Fruit fly (Drosophila melanogaster) whole organism, embryonic: ENCODE results near the gene CG43163.

ENCODE experiments used
- ATbp ChIP-seq: fragments of 200-800 bp; sonication (Bioruptor generic); optimal IDR thresholded peaks from 2 replicates; lab custom pipeline; 2017; ENCODE audit warnings: missing biosample characterization, mild to moderate bottlenecking, missing genetic modification characterization, missing genetic modification reagents
- Aef1 ChIP-seq: fragments of 200-800 bp; sonication (Bioruptor generic); IDR thresholded peaks from 3 replicates; pipeline ENCODE4 v1.3.6; 2022; ENCODE audit warnings: missing biosample characterization, missing genetic modification characterization
- Awh ChIP-seq: fragments of 200-800 bp; sonication (Bioruptor generic); IDR thresholded peaks from 2 replicates; pipeline ENCODE4, ENCODE4 v1.3.6; 2022; ENCODE audit warnings: missing biosample characterization, missing genetic modification characterization
- B-H1 ChIP-seq: fragments of 200-800 bp; sonication (Bioruptor generic); IDR thresholded peaks from 3 replicates; pipeline ENCODE4 v1.3.6; 2022; ENCODE audit warnings: missing biosample characterization, missing genetic modification characterization
- B-H2 ChIP-seq: fragments of 200-800 bp; sonication (Bioruptor generic); optimal IDR thresholded peaks from 2 replicates; lab custom pipeline; 2018; ENCODE audit warnings: missing biosample characterization, mild to moderate bottlenecking, missing genetic modification characterization
- Bdp1 ChIP-seq: fragments of 200-800 bp; sonication (Bioruptor generic); optimal IDR thresholded peaks from 3 replicates; lab custom pipeline; 2016; ENCODE audit warnings: missing biosample characterization, missing genetic modification characterization
- CG11695 ChIP-seq: fragments of 200-800 bp; sonication (Bioruptor generic); IDR thresholded peaks from 3 replicates; pipeline ENCODE4 v1.3.6; 2022; ENCODE audit warnings: missing biosample characterization, missing genetic modification characterization
- CG14050 ChIP-seq: fragments of 200-800 bp; sonication (Bioruptor generic); IDR thresholded peaks from 3 replicates; pipeline ENCODE4 v1.3.6; 2022; ENCODE audit warnings: missing biosample characterization, missing genetic modification characterization
- CG1603 ChIP-seq: fragments of 200-800 bp; sonication (Bioruptor generic); optimal IDR thresholded peaks from 2 replicates; lab custom pipeline; 2019; ENCODE audit warnings: missing biosample characterization, mild to moderate bottlenecking, missing genetic modification characterization, moderate library complexity
- CG16779 ChIP-seq: fragments of 200-800 bp; sonication (Bioruptor generic); IDR thresholded peaks from 2 replicates; pipeline ENCODE4 v1.3.6; 2022; ENCODE audit warnings: missing biosample characterization, missing genetic modification characterization
- CG17385 ChIP-seq: fragments of 200-800 bp; sonication (Bioruptor generic); optimal IDR thresholded peaks from 3 replicates; lab custom pipeline; 2018; ENCODE audit warnings: missing biosample characterization, mild to moderate bottlenecking, missing genetic modification characterization
- CG32532 ChIP-seq: fragments of 200-800 bp; sonication (Bioruptor generic); IDR thresholded peaks from 2 replicates; pipeline ENCODE4 v1.3.6; 2022; ENCODE audit warnings: missing biosample characterization, missing genetic modification characterization
- CG4360 ChIP-seq: fragments of 200-800 bp; sonication (Bioruptor generic); IDR thresholded peaks from 2 replicates; pipeline ENCODE4 v1.3.6; 2022; ENCODE audit warnings: missing biosample characterization, missing genetic modification characterization
- CG6175 ChIP-seq: fragments of 200-800 bp; sonication (Bioruptor generic); IDR thresholded peaks from 3 replicates; pipeline ENCODE4 v1.3.6; 2022; ENCODE audit warnings: missing biosample characterization, missing genetic modification characterization
- CG7745 ChIP-seq: fragments of 200-800 bp; sonication (Bioruptor generic); optimal IDR thresholded peaks from 2 replicates; lab custom pipeline; 2018; ENCODE audit warnings: missing biosample characterization, mild to moderate bottlenecking, missing genetic modification characterization, moderate library complexity
- CG8388 ChIP-seq: fragments of 200-800 bp; sonication (Bioruptor generic); optimal IDR thresholded peaks from 2 replicates; lab custom pipeline; 2019; ENCODE audit warnings: missing biosample characterization, mild to moderate bottlenecking, missing genetic modification characterization, moderate library complexity
- CG9437 ChIP-seq: fragments of 200-800 bp; sonication (Bioruptor generic); optimal IDR thresholded peaks from 2 replicates; lab custom pipeline; 2018; ENCODE audit warnings: missing biosample characterization, mild to moderate bottlenecking, missing genetic modification characterization
- CHES-1-like ChIP-seq: fragments of 200-800 bp; sonication (Bioruptor generic); optimal IDR thresholded peaks from 2 replicates; lab custom pipeline; 2016; ENCODE audit warnings: missing biosample characterization, missing genetic modification characterization
- Eip74EF ChIP-seq, 2 experiments: fragments of 200-800 bp in 1 of 2; fragments of >200 bp in 1 of 2; sonication (Bioruptor generic) in 1 of 2; optimal IDR thresholded peaks; 2 replicates each; lab custom pipeline; 2017 to 2019; ENCODE audit warnings: missing biosample characterization in 2 of 2, missing genetic modification characterization in 2 of 2, mild to moderate bottlenecking in 1 of 2, moderate library complexity in 1 of 2
- HHEX ChIP-seq: fragments of 200-800 bp; sonication (Bioruptor generic); optimal IDR thresholded peaks from 3 replicates; lab custom pipeline; 2017; ENCODE audit warnings: missing biosample characterization, mild to moderate bottlenecking, missing genetic modification characterization, missing genetic modification reagents
- Hr3 ChIP-seq: fragments of 200-800 bp; sonication (Bioruptor generic); optimal IDR thresholded peaks from 3 replicates; lab custom pipeline; 2016; ENCODE audit warnings: missing biosample characterization, missing genetic modification characterization
- Lhr ChIP-seq: fragments of 200-800 bp; sonication (Bioruptor generic); optimal IDR thresholded peaks from 3 replicates; lab custom pipeline; 2017; ENCODE audit warnings: mild to moderate bottlenecking, missing biosample characterization, missing genetic modification reagents, missing genetic modification characterization
- Lpt ChIP-seq: fragments of >200 bp; optimal IDR thresholded peaks from 2 replicates; lab custom pipeline; 2018; ENCODE audit warnings: missing biosample characterization, missing genetic modification characterization
- Neu2 ChIP-seq: fragments of 200-800 bp; sonication (Bioruptor generic); optimal IDR thresholded peaks from 3 replicates; lab custom pipeline; 2016; ENCODE audit warnings: missing biosample characterization, missing genetic modification characterization, borderline replicate concordance
- Nf-YA ChIP-seq: fragments of 200-800 bp; sonication (Bioruptor generic); IDR thresholded peaks from 2 replicates; pipeline ENCODE4 v1.3.6; 2022; ENCODE audit warnings: missing biosample characterization, missing genetic modification characterization
- Opbp ChIP-seq: fragments of 200-800 bp; sonication (Bioruptor generic); IDR thresholded peaks from 3 replicates; pipeline ENCODE4 v1.3.6; 2022; ENCODE audit warnings: missing biosample characterization, missing genetic modification characterization; ENCODE audit not compliant: partially characterized antibody
- Spps ChIP-seq: fragments of 200-800 bp; sonication (Bioruptor generic); optimal IDR thresholded peaks from 2 replicates; lab custom pipeline; 2018; ENCODE audit warnings: missing biosample characterization, mild to moderate bottlenecking, missing genetic modification characterization
- amos ChIP-seq: fragments of 200-800 bp; sonication (Bioruptor generic); IDR thresholded peaks from 2 replicates; pipeline ENCODE4 v1.3.6; 2022; ENCODE audit warnings: missing biosample characterization, missing genetic modification characterization; ENCODE audit not compliant: partially characterized antibody
- ara ChIP-seq: fragments of 200-800 bp; sonication (Bioruptor generic); IDR thresholded peaks from 2 replicates; pipeline ENCODE4 v1.3.6; 2022; ENCODE audit warnings: missing biosample characterization, missing genetic modification characterization
- caup ChIP-seq: fragments of 200-800 bp; sonication (Bioruptor generic); optimal IDR thresholded peaks from 3 replicates; lab custom pipeline; 2017; ENCODE audit warnings: missing biosample characterization, mild to moderate bottlenecking, missing genetic modification characterization, moderate library complexity; ENCODE audit not compliant: severe bottlenecking
- dysf ChIP-seq: fragments of 200-800 bp; sonication (Bioruptor generic); IDR thresholded peaks from 3 replicates; pipeline ENCODE4 v1.3.6; 2022; ENCODE audit warnings: missing biosample characterization, missing genetic modification characterization
- exex ChIP-seq: fragments of 200-800 bp; sonication (Bioruptor generic); optimal IDR thresholded peaks from 4 replicates; lab custom pipeline; 2018; ENCODE audit warnings: missing biosample characterization, mild to moderate bottlenecking, missing genetic modification characterization, moderate library complexity
- h ChIP-seq: fragments of >200 bp; optimal IDR thresholded peaks from 2 replicates; lab custom pipeline; 2017
- hbn ChIP-seq: fragments of 200-800 bp; sonication (Bioruptor generic); IDR thresholded peaks from 2 replicates; pipeline ENCODE4 v1.3.6; 2022; ENCODE audit warnings: missing biosample characterization, missing genetic modification characterization; ENCODE audit not compliant: partially characterized antibody
- klu ChIP-seq: fragments of 200-800 bp; sonication (Bioruptor generic); IDR thresholded peaks from 2 replicates; pipeline ENCODE4 v1.3.6; 2022; ENCODE audit warnings: missing biosample characterization, missing genetic modification characterization
- lmd ChIP-seq: fragments of 200-800 bp; sonication (Bioruptor generic); IDR thresholded peaks from 2 replicates; pipeline ENCODE4 v1.3.6; 2022; ENCODE audit warnings: missing biosample characterization, missing genetic modification characterization
- lola ChIP-seq, 3 experiments: fragments of >200 bp in 2 of 3; fragments of 200-800 bp in 1 of 3; sonication (Bioruptor generic) in 1 of 3; optimal IDR thresholded peaks; 2 replicates each; lab custom pipeline; 2017 to 2019; ENCODE audit warnings: missing biosample characterization in 3 of 3, missing genetic modification characterization in 3 of 3, mild to moderate bottlenecking in 1 of 3, moderate library complexity in 1 of 3
- nerfin-2 ChIP-seq: fragments of 200-800 bp; sonication (Bioruptor generic); IDR thresholded peaks from 2 replicates; pipeline ENCODE4 v1.3.6; 2022; ENCODE audit warnings: missing biosample characterization, missing genetic modification characterization; ENCODE audit not compliant: partially characterized antibody
- pum ChIP-seq: fragments of 200-800 bp; sonication (Bioruptor generic); optimal IDR thresholded peaks from 2 replicates; lab custom pipeline; 2016; ENCODE audit warnings: missing biosample characterization, missing genetic modification characterization
- run ChIP-seq: fragments of 200-800 bp; sonication (Bioruptor generic); optimal IDR thresholded peaks from 3 replicates; lab custom pipeline; 2018; ENCODE audit warnings: missing biosample characterization, mild to moderate bottlenecking, missing genetic modification characterization
- seq ChIP-seq: fragments of 200-800 bp; sonication (Bioruptor generic); IDR thresholded peaks from 2 replicates; pipeline ENCODE4 v1.3.6; 2022; ENCODE audit warnings: missing biosample characterization, missing genetic modification characterization
- shn ChIP-seq: fragments of 200-800 bp; sonication (Bioruptor generic); optimal IDR thresholded peaks from 3 replicates; lab custom pipeline; 2016; ENCODE audit warnings: missing biosample characterization, missing genetic modification characterization
- slbo ChIP-seq: fragments of 200-800 bp; sonication (Bioruptor generic); IDR thresholded peaks from 2 replicates; pipeline ENCODE4 v1.3.6; 2022; ENCODE audit warnings: missing biosample characterization, missing genetic modification characterization
- sob ChIP-seq: fragments of 200-800 bp; sonication (Bioruptor generic); IDR thresholded peaks from 2 replicates; pipeline ENCODE4 v1.3.6; 2022; ENCODE audit warnings: missing biosample characterization, missing genetic modification characterization
- tap ChIP-seq: fragments of 200-800 bp; optimal IDR thresholded peaks from 3 replicates; lab custom pipeline; 2019; ENCODE audit warnings: missing biosample characterization, mild to moderate bottlenecking, missing genetic modification characterization, moderate library complexity
- tin ChIP-seq: fragments of 200-800 bp; sonication (Bioruptor generic); optimal IDR thresholded peaks from 3 replicates; lab custom pipeline; 2016; ENCODE audit warnings: missing biosample characterization, missing genetic modification characterization
- tna ChIP-seq: fragments of 200-800 bp; sonication (Bioruptor generic); IDR thresholded peaks from 2 replicates; pipeline ENCODE4 v1.3.6; 2022; ENCODE audit warnings: missing biosample characterization, missing genetic modification characterization; ENCODE audit not compliant: partially characterized antibody
- vvl ChIP-seq: fragments of 200-800 bp; sonication (Bioruptor generic); IDR thresholded peaks from 2 replicates; pipeline ENCODE4 v1.3.6; 2022; ENCODE audit warnings: missing biosample characterization, missing genetic modification characterization
- wdn ChIP-seq: fragments of 200-800 bp; sonication (Bioruptor generic); IDR thresholded peaks from 2 replicates; pipeline ENCODE4 v1.3.6; 2022; ENCODE audit warnings: missing biosample characterization, missing genetic modification characterization

Gene CG43163

dm6 chr3L:8446050-8446781 is 60.7 kb downstream of the CG43163 start (continued):
- peak; percentile 37 for TF ChIP-seq CG1603 (tag; lab: Kevin White, UChicago)
- TF ChIP-seq Hr3 (GFP tag; lab: Kevin White, UChicago): peak; percentile 6
- TF ChIP-seq lmd: peak; percentile 63; the same call in 1 of the 2 replicates
- TF ChIP-seq vvl: no peak; the same call in 1 of the 2 replicates
- TF ChIP-seq Neu2 (GFP tag; lab: Kevin White, UChicago): no peak
- peak; percentile 30 for TF ChIP-seq HHEX (GFP tag; lab: Kevin White, UChicago)
- TF ChIP-seq amos: no peak
- TF ChIP-seq CG17385 (GFP tag; lab: Kevin White, UChicago): peak; percentile 62
- no peak for TF ChIP-seq pum
- TF ChIP-seq B-H2 (GFP tag; lab: Kevin White, UChicago): peak; percentile 46
- no peak for TF ChIP-seq Lpt (GFP tag; lab: Kevin White, UChicago)
- TF ChIP-seq h (lab: Kevin White, UChicago): no peak
- no peak for TF ChIP-seq tna (GFP tag; lab: Robert Waterston, UW)
- TF ChIP-seq CG4360 (GFP tag; lab: Robert Waterston, UW): no peak
- peak; percentile 62; the same call in 2 of the 3 replicates for TF ChIP-seq dysf (GFP tag; lab: Robert Waterston, UW)
- peak; percentile 11 for TF ChIP-seq CG8388 (GFP tag; lab: Kevin White, UChicago)
- TF ChIP-seq B-H1 (GFP tag; lab: Robert Waterston, UW): peak; percentile 40; the same call in 1 of the 3 replicates
- TF ChIP-seq CHES-1-like (GFP tag; lab: Kevin White, UChicago): peak; percentile 45
- peak; percentile 14 for TF ChIP-seq tin (GFP tag; lab: Kevin White, UChicago)
- no peak for TF ChIP-seq Lhr

dm6 chr3L:8445027-8445426 is 61.9 kb downstream of the CG43163 start:
- TF ChIP-seq Awh (GFP tag; lab: Robert Waterston, UW) (peak; percentile 66; the same call in 1 of the 2 replicates), exex (tag; lab: Kevin White, UChicago) (peak; percentile 13), Opbp (GFP tag; lab: Robert Waterston, UW) (no peak), sob (GFP tag; lab: Robert Waterston, UW) (no peak), shn (GFP tag; lab: Kevin White, UChicago) (no peak), wdn (GFP tag; lab: Robert Waterston, UW) (no peak), CG32532 (GFP tag; lab: Robert Waterston, UW) (peak; percentile 54; the same call in 1 of the 2 replicates), ara (GFP tag; lab: Robert Waterston, UW) (0 out of 2 replicates have a peak, but pooled peaks have one; percentile 5), CG6175 (GFP tag; lab: Robert Waterston, UW) (no peak), CG7745 (no peak), Aef1 (GFP tag; lab: Robert Waterston, UW) (no peak), CG16779 (GFP tag; lab: Robert Waterston, UW) (no peak), lola (GFP tag; optimal IDR thresholded peaks at IDR 0.05; lab: Kevin White, UChicago) (peak in 1 of 3 experiments; percentile 13), seq (GFP tag; lab: Robert Waterston, UW) (0 out of 2 replicates have a peak, but pooled peaks have one; percentile 33), caup (GFP tag; lab: Kevin White, UChicago) (no peak), Eip74EF (GFP tag; optimal IDR thresholded peaks at IDR 0.05; lab: Kevin White, UChicago) (peak in 1 of 2 experiments; percentile 39), CG9437 (GFP tag; lab: Kevin White, UChicago) (no peak), CG11695 (peak; percentile 71), Bdp1 (GFP tag; lab: Kevin White, UChicago) (no peak), nerfin-2 (GFP tag; lab: Robert Waterston, UW) (no peak), Nf-YA (GFP tag; lab: Robert Waterston, UW) (no peak), hbn (GFP tag; lab: Robert Waterston, UW) (no peak), klu (GFP tag; lab: Robert Waterston, UW) (no peak), ATbp (GFP tag; lab: Kevin White, UChicago) (no peak), CG17385 (GFP tag; lab: Kevin White, UChicago) (peak; percentile 6), run (tag; lab: Kevin White, UChicago) (no peak), Spps (peak; percentile 53), tap (tag; lab: Kevin White, UChicago) (peak; percentile 81), slbo (peak; percentile 52), CG14050 (GFP tag; lab: Robert Waterston, UW) (no peak)
